Fruit fly (Drosophila melanogaster): ENCODE measurements around the gene Naglu.

DNA sequence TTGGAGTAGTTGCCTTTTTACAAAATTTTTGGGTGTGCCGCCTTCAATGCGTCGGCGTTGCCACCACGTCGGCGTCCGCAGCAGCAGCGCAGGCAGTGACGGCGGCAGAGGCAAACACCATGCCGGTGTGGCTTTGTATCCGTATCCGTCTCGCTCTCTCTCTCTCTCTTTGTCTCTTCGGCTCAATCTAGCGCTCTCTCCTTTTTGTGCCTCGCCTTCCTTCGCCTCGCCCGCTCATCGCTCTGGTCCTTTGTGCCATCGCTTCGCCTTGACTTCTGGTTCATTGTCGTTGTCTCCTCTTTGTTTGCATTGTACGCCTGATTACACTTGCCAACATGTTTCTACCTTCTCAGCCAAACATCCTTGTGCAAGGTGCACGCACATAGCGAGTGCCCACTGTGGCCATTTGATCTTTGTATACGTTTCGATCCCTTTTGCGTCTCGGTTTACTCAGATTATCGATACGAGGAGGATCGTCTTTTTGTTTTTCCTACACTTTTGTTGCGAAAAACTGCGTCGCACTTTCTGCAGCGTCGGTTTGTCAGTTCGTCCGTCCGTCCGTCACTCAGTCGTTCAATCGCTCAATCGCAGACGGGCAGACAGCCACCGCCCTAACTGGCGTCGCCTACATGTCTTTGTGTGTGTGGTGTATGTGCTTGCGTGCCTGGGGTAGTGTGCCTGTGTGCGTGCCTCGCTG, 4.8 kb upstream of the Naglu start:
- TF ChIP-seq CG12768 (GFP tag; optimal IDR thresholded peaks at IDR 0.05) (no peak), CG33017 (tag; optimal IDR thresholded peaks at IDR 0.05) (peak; percentile 1)

Data from whole organism, adult.